Fruit fly (Drosophila melanogaster) whole organism, embryonic: ENCODE measurements around the gene mRpL20.
A peak's percentile ranks its signal among the peaks of the same experiment; 100 is the strongest.

ENCODE experiments used
- Adf1 ChIP-seq: fragments of 200-800 bp; sonication (Bioruptor generic); IDR thresholded peaks from 2 replicates; pipeline ENCODE4 v1.3.6; 2022; ENCODE audit warnings: missing biosample characterization, missing genetic modification characterization
- Asciz ChIP-seq: fragments of 200-800 bp; sonication (Bioruptor generic); optimal IDR thresholded peaks from 2 replicates; lab custom pipeline; 2017; ENCODE audit warnings: missing biosample characterization, mild to moderate bottlenecking, missing genetic modification characterization, missing genetic modification reagents
- CG10366 ChIP-seq: fragments of 200-800 bp; sonication (Bioruptor generic); IDR thresholded peaks from 2 replicates; pipeline ENCODE4 v1.3.6; 2022; ENCODE audit warnings: missing biosample characterization, missing genetic modification characterization
- CG11696 ChIP-seq: fragments of 200-800 bp; sonication (Bioruptor generic); IDR thresholded peaks from 2 replicates; pipeline ENCODE4 v1.3.6; 2022; ENCODE audit warnings: missing biosample characterization, missing genetic modification characterization
- CG12236 ChIP-seq: fragments of 200-800 bp; sonication (Bioruptor generic); optimal IDR thresholded peaks from 2 replicates; lab custom pipeline; 2016; ENCODE audit warnings: missing biosample characterization, missing genetic modification characterization
- CG12659 ChIP-seq: fragments of 200-800 bp; sonication (Bioruptor generic); optimal IDR thresholded peaks from 3 replicates; lab custom pipeline; 2017; ENCODE audit warnings: mild to moderate bottlenecking, missing biosample characterization, missing genetic modification reagents, missing genetic modification characterization
- CG14014 ChIP-seq: fragments of 200-800 bp; sonication (Bioruptor generic); IDR thresholded peaks from 2 replicates; pipeline ENCODE4 v1.3.6; 2022; ENCODE audit warnings: missing biosample characterization, missing genetic modification characterization
- CG14441 ChIP-seq: fragments of 200-800 bp; sonication (Bioruptor generic); IDR thresholded peaks from 2 replicates; pipeline ENCODE4 v1.3.6; 2022; ENCODE audit warnings: missing biosample characterization, missing genetic modification characterization
- CG18476 ChIP-seq: fragments of 200-800 bp; sonication (Bioruptor generic); optimal IDR thresholded peaks from 2 replicates; lab custom pipeline; 2016; ENCODE audit warnings: missing biosample characterization, mild to moderate bottlenecking, missing genetic modification characterization
- CG2129 ChIP-seq: fragments of 200-800 bp; sonication (Bioruptor generic); IDR thresholded peaks from 2 replicates; pipeline ENCODE4 v1.3.6; 2022; ENCODE audit warnings: missing biosample characterization, missing genetic modification characterization; ENCODE audit not compliant: partially characterized antibody
- CG3163 ChIP-seq: fragments of 200-800 bp; sonication (Bioruptor generic); optimal IDR thresholded peaks from 3 replicates; lab custom pipeline; 2016; ENCODE audit warnings: missing biosample characterization, missing genetic modification characterization
- CG32767 ChIP-seq: fragments of 200-800 bp; sonication (Bioruptor generic); IDR thresholded peaks from 2 replicates; pipeline ENCODE4 v1.3.6; 2022; ENCODE audit warnings: missing biosample characterization, missing genetic modification characterization
- CG4424 ChIP-seq: fragments of 200-800 bp; sonication (Bioruptor generic); optimal IDR thresholded peaks from 3 replicates; lab custom pipeline; 2016; ENCODE audit warnings: missing biosample characterization, missing genetic modification characterization
- CG5953 ChIP-seq: fragments of 200-800 bp; sonication (Bioruptor generic); IDR thresholded peaks from 2 replicates; pipeline ENCODE4 v1.3.6; 2022; ENCODE audit warnings: missing biosample characterization, missing genetic modification characterization
- CG6689 ChIP-seq: fragments of 200-800 bp; sonication (Bioruptor generic); IDR thresholded peaks from 2 replicates; pipeline ENCODE4 v1.3.6; 2022; ENCODE audit warnings: missing biosample characterization, missing genetic modification characterization
- CG7372 ChIP-seq: fragments of 200-800 bp; sonication (Bioruptor generic); IDR thresholded peaks from 2 replicates; pipeline ENCODE4 v1.3.6; 2022; ENCODE audit warnings: missing biosample characterization, missing genetic modification characterization
- CG7745 ChIP-seq: fragments of 200-800 bp; sonication (Bioruptor generic); optimal IDR thresholded peaks from 2 replicates; lab custom pipeline; 2018; ENCODE audit warnings: missing biosample characterization, mild to moderate bottlenecking, missing genetic modification characterization, moderate library complexity
- CG9932 ChIP-seq: fragments of 200-800 bp; sonication (Bioruptor generic); IDR thresholded peaks from 2 replicates; pipeline ENCODE4 v1.3.6; 2022; ENCODE audit warnings: missing biosample characterization, missing genetic modification characterization
- Deaf1 ChIP-seq: fragments of 200-800 bp; optimal IDR thresholded peaks from 3 replicates; lab custom pipeline; 2019; ENCODE audit warnings: missing biosample characterization, mild to moderate bottlenecking, missing genetic modification characterization, moderate library complexity
- Eip74EF ChIP-seq, 2 experiments: fragments of 200-800 bp in 1 of 2; fragments of >200 bp in 1 of 2; sonication (Bioruptor generic) in 1 of 2; optimal IDR thresholded peaks; 2 replicates each; lab custom pipeline; 2017 to 2019; ENCODE audit warnings: missing biosample characterization in 2 of 2, missing genetic modification characterization in 2 of 2, mild to moderate bottlenecking in 1 of 2, moderate library complexity in 1 of 2
- Fer3 ChIP-seq: fragments of 200-800 bp; sonication (Bioruptor generic); optimal IDR thresholded peaks from 2 replicates; lab custom pipeline; 2018; ENCODE audit warnings: missing biosample characterization, mild to moderate bottlenecking, missing genetic modification characterization, moderate library complexity
- HLH54F ChIP-seq: fragments of 200-800 bp; sonication (Bioruptor generic); optimal IDR thresholded peaks from 3 replicates; lab custom pipeline; 2016; ENCODE audit warnings: missing biosample characterization, missing genetic modification characterization
- HLHmδ ChIP-seq: fragments of 200-800 bp; sonication (Bioruptor generic); optimal IDR thresholded peaks from 2 replicates; lab custom pipeline; 2018; ENCODE audit warnings: missing biosample characterization, mild to moderate bottlenecking, missing genetic modification characterization, moderate library complexity
- Hand ChIP-seq: fragments of 200-800 bp; sonication (Bioruptor generic); optimal IDR thresholded peaks from 2 replicates; lab custom pipeline; 2017; ENCODE audit warnings: mild to moderate bottlenecking, missing biosample characterization, missing genetic modification reagents, missing genetic modification characterization
- Hsf ChIP-seq: fragments of 200-800 bp; sonication (Bioruptor generic); optimal IDR thresholded peaks from 3 replicates; lab custom pipeline; 2016; ENCODE audit warnings: missing biosample characterization, missing genetic modification characterization
- Max ChIP-seq: fragments of 200-800 bp; sonication (Bioruptor generic); optimal IDR thresholded peaks from 2 replicates; lab custom pipeline; 2016; ENCODE audit warnings: missing biosample characterization, mild to moderate bottlenecking, missing genetic modification characterization
- NFAT ChIP-seq: fragments of 200-800 bp; sonication (Bioruptor generic); IDR thresholded peaks from 2 replicates; pipeline ENCODE4 v1.3.6; 2022; ENCODE audit warnings: missing biosample characterization, missing genetic modification characterization
- Nf-YB ChIP-seq: fragments of 200-800 bp; sonication (Bioruptor generic); optimal IDR thresholded peaks from 3 replicates; lab custom pipeline; 2019; ENCODE audit warnings: missing biosample characterization, mild to moderate bottlenecking, missing genetic modification characterization, moderate library complexity
- Opbp ChIP-seq: fragments of 200-800 bp; sonication (Bioruptor generic); IDR thresholded peaks from 3 replicates; pipeline ENCODE4 v1.3.6; 2022; ENCODE audit warnings: missing biosample characterization, missing genetic modification characterization; ENCODE audit not compliant: partially characterized antibody
- Ptx1 ChIP-seq: fragments of 200-800 bp; sonication (Bioruptor generic); IDR thresholded peaks from 2 replicates; pipeline ENCODE4 v1.3.6; 2022; ENCODE audit warnings: missing biosample characterization, missing genetic modification characterization
- Ssrp ChIP-seq: fragments of 200-800 bp; sonication (Bioruptor generic); optimal IDR thresholded peaks from 2 replicates; lab custom pipeline; 2018; ENCODE audit warnings: missing biosample characterization, mild to moderate bottlenecking, missing genetic modification characterization, moderate library complexity
- bowl ChIP-seq: fragments of 200-800 bp; sonication (Bioruptor generic); IDR thresholded peaks from 2 replicates; pipeline ENCODE4 v1.3.6; 2022; ENCODE audit warnings: missing biosample characterization, missing genetic modification characterization
- ci ChIP-seq: fragments of 200-800 bp; sonication (Bioruptor generic); IDR thresholded peaks from 3 replicates; pipeline ENCODE4 v1.3.6; 2022; ENCODE audit warnings: missing biosample characterization, missing genetic modification characterization
- danr ChIP-seq: fragments of 200-800 bp; sonication (Bioruptor generic); IDR thresholded peaks from 2 replicates; pipeline ENCODE4 v1.3.6; 2022; ENCODE audit warnings: missing biosample characterization, missing genetic modification characterization
- fd102C ChIP-seq: fragments of 200-800 bp; sonication (Bioruptor generic); optimal IDR thresholded peaks from 2 replicates; lab custom pipeline; 2018; ENCODE audit warnings: missing biosample characterization, mild to moderate bottlenecking, missing genetic modification characterization, moderate library complexity
- gt ChIP-seq: fragments of 200-800 bp; sonication (Bioruptor generic); IDR thresholded peaks from 2 replicates; pipeline ENCODE4 v1.3.6; 2022; ENCODE audit warnings: missing biosample characterization, missing genetic modification characterization
- hkb ChIP-seq, 2 experiments: fragments of 200-800 bp in 1 of 2; fragments of >200 bp in 1 of 2; sonication (Bioruptor generic) in 1 of 2; IDR thresholded peaks in 1 of 2; optimal IDR thresholded peaks in 1 of 2; 2 replicates each; pipeline versions ENCODE4 v1.3.6 to Lab custom; 2017 to 2022; ENCODE audit warnings: missing biosample characterization in 1 of 2, missing genetic modification characterization in 1 of 2
- jing ChIP-seq: fragments of 200-800 bp; sonication (Bioruptor generic); optimal IDR thresholded peaks from 2 replicates; lab custom pipeline; 2018; ENCODE audit warnings: missing biosample characterization, mild to moderate bottlenecking, missing genetic modification characterization
- kay ChIP-seq: fragments of 200-800 bp; sonication (Bioruptor generic); optimal IDR thresholded peaks from 2 replicates; lab custom pipeline; 2016; ENCODE audit warnings: missing biosample characterization, missing genetic modification characterization
- lilli ChIP-seq: fragments of 200-800 bp; sonication (Bioruptor generic); optimal IDR thresholded peaks from 3 replicates; lab custom pipeline; 2016; ENCODE audit warnings: missing biosample characterization, missing genetic modification characterization
- mirr ChIP-seq: fragments of 200-800 bp; sonication (Bioruptor generic); optimal IDR thresholded peaks from 3 replicates; lab custom pipeline; 2018; ENCODE audit warnings: missing biosample characterization, mild to moderate bottlenecking, missing genetic modification characterization
- nom ChIP-seq: fragments of 200-800 bp; sonication (Bioruptor generic); optimal IDR thresholded peaks from 2 replicates; lab custom pipeline; 2017; ENCODE audit warnings: missing biosample characterization, missing genetic modification characterization, mild to moderate bottlenecking, moderate library complexity, missing genetic modification reagents
- pnt ChIP-seq: fragments of 200-800 bp; sonication (Bioruptor generic); optimal IDR thresholded peaks from 3 replicates; lab custom pipeline; 2016; ENCODE audit warnings: missing biosample characterization, missing genetic modification characterization
- slbo ChIP-seq: fragments of 200-800 bp; sonication (Bioruptor generic); IDR thresholded peaks from 2 replicates; pipeline ENCODE4 v1.3.6; 2022; ENCODE audit warnings: missing biosample characterization, missing genetic modification characterization
- so ChIP-seq: fragments of 200-800 bp; sonication (Bioruptor generic); IDR thresholded peaks from 3 replicates; pipeline ENCODE4 v1.3.6; 2022; ENCODE audit warnings: missing biosample characterization, missing genetic modification characterization
- tap ChIP-seq: fragments of 200-800 bp; optimal IDR thresholded peaks from 3 replicates; lab custom pipeline; 2019; ENCODE audit warnings: missing biosample characterization, mild to moderate bottlenecking, missing genetic modification characterization, moderate library complexity
- trem ChIP-seq: fragments of 200-800 bp; optimal IDR thresholded peaks from 3 replicates; lab custom pipeline; 2019; ENCODE audit warnings: missing biosample characterization, mild to moderate bottlenecking, missing genetic modification characterization, moderate library complexity
- unc-4 ChIP-seq: fragments of 200-800 bp; sonication (Bioruptor generic); IDR thresholded peaks from 2 replicates; pipeline ENCODE4 v1.3.6; 2022; ENCODE audit warnings: missing biosample characterization, missing genetic modification characterization; ENCODE audit not compliant: partially characterized antibody
- vvl ChIP-seq: fragments of 200-800 bp; sonication (Bioruptor generic); IDR thresholded peaks from 2 replicates; pipeline ENCODE4 v1.3.6; 2022; ENCODE audit warnings: missing biosample characterization, missing genetic modification characterization

The mRpL20 gene

DNA sequence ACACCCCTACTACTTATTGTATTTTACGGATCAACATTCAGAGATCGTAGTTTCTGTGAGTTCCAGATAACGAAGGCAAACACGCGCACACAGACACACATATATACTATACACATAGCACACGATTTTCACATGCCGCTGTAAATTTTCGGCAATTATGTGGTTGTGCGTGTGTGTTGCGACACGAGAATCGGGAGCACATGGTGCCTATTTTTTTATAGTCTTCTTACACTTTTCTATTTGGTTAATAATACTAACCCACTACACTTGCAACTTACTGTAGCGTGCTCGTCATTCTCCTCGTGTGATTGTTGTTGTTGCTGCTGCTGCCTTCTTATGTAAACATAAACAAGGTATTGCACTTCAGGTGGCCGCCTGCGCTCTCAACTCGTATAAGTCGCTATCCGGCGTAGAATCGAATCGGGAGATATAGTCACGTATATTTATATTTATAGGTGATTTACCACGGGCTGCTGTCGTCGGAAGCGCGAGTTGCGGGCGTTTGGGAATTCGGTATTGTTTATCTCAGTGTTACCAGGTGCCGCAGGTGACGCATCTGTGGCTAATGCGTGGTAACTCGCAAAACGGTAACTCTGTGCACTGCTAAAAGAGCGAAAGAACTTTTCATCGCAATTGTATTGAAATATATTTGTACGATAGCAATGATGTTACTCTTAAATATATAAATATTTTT is 4.6 kb upstream of the mRpL20 start, which contains the start of gene Adk2:
TSS of gene Adk2 (minus strand) at position 529 of the 694 bp plus-strand sequence.
- TF ChIP-seq fd102C, result no peak
- TF ChIP-seq mirr, result no peak
- no peak for TF ChIP-seq pnt (GFP tag; lab: Kevin White, UChicago)
- peak; percentile 10 for TF ChIP-seq Fer3 (tag; lab: Kevin White, UChicago)
- TF ChIP-seq nom (GFP tag; lab: Kevin White, UChicago), result no peak
- peak; percentile 8; the same call in 1 of the 2 replicates for TF ChIP-seq CG7372 (GFP tag; lab: Robert Waterston, UW)
- 0 out of 3 replicates have a peak, but pooled peaks have one; percentile 34 for TF ChIP-seq so
- peak; percentile 60 for TF ChIP-seq Deaf1 (tag; lab: Kevin White, UChicago)
- no peak for TF ChIP-seq tap (tag; lab: Kevin White, UChicago)
- TF ChIP-seq Nf-YB (GFP tag; lab: Kevin White, UChicago), result no peak
- no peak for TF ChIP-seq CG11696 (GFP tag; lab: Robert Waterston, UW)
- peak; percentile 74 for TF ChIP-seq HLHmδ (GFP tag; lab: Kevin White, UChicago)
- peak; percentile 44 for TF ChIP-seq CG14014 (GFP tag; lab: Robert Waterston, UW)
- TF ChIP-seq CG12236 (GFP tag; lab: Kevin White, UChicago), result no peak
- no peak for TF ChIP-seq danr (GFP tag; lab: Robert Waterston, UW)
- TF ChIP-seq Opbp (GFP tag; lab: Robert Waterston, UW), result peak; percentile 44
- peak; percentile 80 for TF ChIP-seq NFAT (GFP tag; lab: Robert Waterston, UW)
- TF ChIP-seq hkb (optimal IDR thresholded peaks at IDR 0.05; lab: Kevin White, UChicago), result no peak
- 0 out of 2 replicates have a peak, but pooled peaks have one; percentile 26 for TF ChIP-seq hkb (GFP tag; IDR thresholded peaks at IDR 0.05; lab: Robert Waterston, UW)
- peak; percentile 0 for TF ChIP-seq kay (GFP tag; lab: Kevin White, UChicago)
- TF ChIP-seq Max (GFP tag; lab: Kevin White, UChicago), result peak; percentile 28
- peak; percentile 5 for TF ChIP-seq CG12659
- TF ChIP-seq CG6689 (GFP tag; lab: Robert Waterston, UW), result peak; percentile 35; the same call in 1 of the 2 replicates
- TF ChIP-seq lilli, result no peak
- no peak for TF ChIP-seq Asciz (GFP tag; lab: Kevin White, UChicago)
- TF ChIP-seq slbo, result peak; percentile 79
- no peak for TF ChIP-seq Ssrp
- 0 out of 2 replicates have a peak, but pooled peaks have one; percentile 14 for TF ChIP-seq gt (GFP tag; lab: Robert Waterston, UW)
- TF ChIP-seq Hsf (GFP tag; lab: Kevin White, UChicago), result no peak
- TF ChIP-seq CG9932 (GFP tag; lab: Robert Waterston, UW), result peak; percentile 76
- no peak for TF ChIP-seq CG18476
- TF ChIP-seq CG2129 (GFP tag; lab: Robert Waterston, UW), result no peak
- TF ChIP-seq CG3163 (GFP tag; lab: Kevin White, UChicago), result no peak
- TF ChIP-seq Adf1 (GFP tag; lab: Robert Waterston, UW), result no peak
- peak; percentile 56 for TF ChIP-seq vvl (GFP tag; lab: Robert Waterston, UW)
- no peak for TF ChIP-seq CG4424
- TF ChIP-seq trem, result no peak
- TF ChIP-seq CG32767, result no peak
- TF ChIP-seq Hand (GFP tag; lab: Kevin White, UChicago), result no peak
- no peak for TF ChIP-seq CG7745 (tag; lab: Kevin White, UChicago)
- TF ChIP-seq CG10366 (GFP tag; lab: Robert Waterston, UW), result peak; percentile 36
- TF ChIP-seq HLH54F (GFP tag; lab: Kevin White, UChicago), result peak; percentile 23
- TF ChIP-seq CG5953 (GFP tag; lab: Robert Waterston, UW), result peak; percentile 42; the same call in 1 of the 2 replicates
- peak; percentile 71 for TF ChIP-seq Ptx1 (GFP tag; lab: Robert Waterston, UW)
- TF ChIP-seq CG14441 (GFP tag; lab: Robert Waterston, UW), result peak; percentile 55
- no peak for TF ChIP-seq Eip74EF (GFP tag; optimal IDR thresholded peaks at IDR 0.05; lab: Kevin White, UChicago)
- TF ChIP-seq bowl (GFP tag; lab: Robert Waterston, UW), result no peak
- TF ChIP-seq ci (GFP tag; lab: Robert Waterston, UW), result peak; percentile 71
- no peak for TF ChIP-seq jing (GFP tag; lab: Kevin White, UChicago)
- 0 out of 2 replicates have a peak, but pooled peaks have one; percentile 29 for TF ChIP-seq unc-4
